Worm (Caenorhabditis elegans) whole organism, mixed stage, embryonic: Measurements from ENCODE around the gene F23D12.4.

ENCODE experiments used
- elt-1 ChIP-seq: sonication (generic microtip); optimal IDR thresholded peaks from 2 replicates; lab custom pipeline; 2017; ENCODE audit warnings: missing genetic modification characterization, mild to moderate bottlenecking, missing compliant biosample characterization, antibody characterized with exemption, moderate library complexity, borderline replicate concordance; ENCODE audit not compliant: insufficient read depth
- lin-13 ChIP-seq: fragments of 150-350 bp; optimal IDR thresholded peaks from 2 replicates; lab custom pipeline; 2014; ENCODE audit warnings: missing biosample characterization, missing genetic modification characterization
- nhr-28 ChIP-seq: fragments of 150-350 bp; optimal IDR thresholded peaks from 2 replicates; lab custom pipeline; 2014; ENCODE audit warnings: missing biosample characterization, missing genetic modification characterization
- snpc-4 ChIP-seq: fragments of 150-350 bp; optimal IDR thresholded peaks from 2 replicates; lab custom pipeline; 2014; ENCODE audit warnings: missing biosample characterization, missing genetic modification characterization

- no peak for TF ChIP-seq snpc-4
- TF ChIP-seq lin-13 (tag; lab: Kevin White, UChicago) = no peak
- TF ChIP-seq nhr-28 (tag; lab: Kevin White, UChicago) = no peak
- no peak for TF ChIP-seq elt-1 (tag; lab: Kevin White, UChicago)
Observed at ce11 chrX:14415641-14416040, 29.2 kb upstream of the F23D12.4 start, which contains the start of gene F23D12.10.
